Worm (Caenorhabditis elegans): ENCODE data around the gene mel-32.

The mel-32 gene

DNA sequence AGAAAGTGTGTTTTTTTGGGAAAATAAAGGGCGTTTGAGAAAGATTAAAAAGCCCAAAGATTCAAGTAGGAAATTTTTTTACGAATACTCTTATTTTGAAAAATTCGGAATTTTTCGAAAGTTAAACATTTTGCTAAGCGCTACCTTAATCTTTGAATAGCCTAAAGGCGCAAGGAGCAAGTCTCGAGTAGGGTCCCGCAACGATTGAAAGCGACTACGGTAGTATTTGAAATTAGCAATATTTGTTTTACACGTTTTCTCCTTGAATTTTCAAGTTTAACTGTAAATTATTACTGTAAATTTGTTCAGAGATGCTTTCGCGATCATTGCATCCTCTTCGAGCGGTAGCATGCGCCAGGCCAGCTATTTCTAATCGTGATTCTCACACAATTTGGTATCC, 22.1 kb upstream of the mel-32 start, which contains the start of gene nduf-2.2 (continued):
- TF ChIP-seq aptf-2 (GFP tag; conservative IDR thresholded peaks at IDR 0.05): no peak

DNA sequence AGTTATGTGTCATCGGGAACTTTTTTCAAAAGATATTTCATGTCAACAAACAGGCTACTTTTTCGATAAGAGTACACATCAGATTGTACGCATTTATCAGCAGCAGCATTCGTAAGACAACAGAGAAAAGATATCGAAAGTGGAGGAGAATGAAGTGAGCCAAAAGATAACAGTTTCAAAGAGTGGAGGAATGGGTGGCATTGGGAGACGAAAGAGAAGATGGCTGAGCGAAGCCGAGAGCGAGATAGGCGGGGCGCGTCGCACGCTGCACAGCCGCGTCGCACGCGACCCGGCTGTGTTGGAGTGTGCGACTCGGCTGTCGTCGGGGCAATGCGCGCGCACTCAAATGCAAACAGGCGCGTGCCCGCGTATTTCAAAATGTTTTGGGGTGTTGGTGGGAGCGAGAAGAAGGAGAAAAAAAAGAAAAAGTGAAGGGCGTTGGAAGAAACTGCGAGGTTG, 21.3 kb upstream of the mel-32 start:
- TF ChIP-seq let-607 (tag; optimal IDR thresholded peaks at IDR 0.05): peak; percentile 83 to 87
- peak; percentile 99 for TF ChIP-seq nhr-80 (tag; optimal IDR thresholded peaks at IDR 0.05)
- peak; percentile 30 for TF ChIP-seq ZK185.1 (tag; optimal IDR thresholded peaks at IDR 0.05; ENCODE audit: poor library complexity, severe bottlenecking)
- TF ChIP-seq ztf-18 (tag; optimal IDR thresholded peaks at IDR 0.05): peak; percentile 78
- peak; percentile 89 for TF ChIP-seq ekl-4 (GFP tag; IDR thresholded peaks at IDR 0.05)
- no peak for TF ChIP-seq F55B11.4 (tag; optimal IDR thresholded peaks at IDR 0.05; ENCODE audit: borderline replicate concordance, insufficient read depth)
- peak; percentile 88 for TF ChIP-seq repo-1 (tag; optimal IDR thresholded peaks at IDR 0.05)
- TF ChIP-seq D2030.7 (GFP tag; IDR thresholded peaks at IDR 0.05): peak; percentile 74
- no peak for TF ChIP-seq bed-1 (GFP tag; IDR thresholded peaks at IDR 0.05)
- peak; percentile 94 for TF ChIP-seq Y95B8A.8 (GFP tag; IDR thresholded peaks at IDR 0.05)
- peak; percentile 72 for TF ChIP-seq ztf-22 (GFP tag; optimal IDR thresholded peaks at IDR 0.05)
- TF ChIP-seq ceh-91 (GFP tag; IDR thresholded peaks at IDR 0.05): peak; percentile 71
- TF ChIP-seq somi-1 (GFP tag; optimal IDR thresholded peaks at IDR 0.05): peak; percentile 77
- peak; percentile 77 for TF ChIP-seq F33H1.4 (GFP tag; IDR thresholded peaks at IDR 0.05)
- peak; percentile 89 for TF ChIP-seq tlf-1 (GFP tag; optimal IDR thresholded peaks at IDR 0.05)
- TF ChIP-seq lir-1 (GFP tag; conservative IDR thresholded peaks at IDR 0.05): peak; percentile 74
- no peak for TF ChIP-seq hrde-1 (tag; optimal IDR thresholded peaks at IDR 0.05; ENCODE audit: borderline replicate concordance)
- peak; percentile 66 for TF ChIP-seq hmg-1.2 (GFP tag; IDR thresholded peaks at IDR 0.05)
- TF ChIP-seq C17E4.6 (GFP tag; IDR thresholded peaks at IDR 0.05): peak; percentile 88
- no peak for TF ChIP-seq nfya-1 (tag; optimal IDR thresholded peaks at IDR 0.05; ENCODE audit: borderline replicate concordance, insufficient read depth)
- TF ChIP-seq egrh-3 (GFP tag; IDR thresholded peaks at IDR 0.05): peak; percentile 97
- TF ChIP-seq mxl-1 (tag; optimal IDR thresholded peaks at IDR 0.05): no peak
- peak; percentile 90 for TF ChIP-seq ztf-26 (tag; optimal IDR thresholded peaks at IDR 0.05)
- peak; percentile 80 for TF ChIP-seq athp-1 (tag; optimal IDR thresholded peaks at IDR 0.05)
- TF ChIP-seq madf-3 (GFP tag; IDR thresholded peaks at IDR 0.05): peak; percentile 88
- TF ChIP-seq F39B2.1 (GFP tag; IDR thresholded peaks at IDR 0.05): no peak
- no peak for TF ChIP-seq snpc-1.1 (tag; optimal IDR thresholded peaks at IDR 0.05; ENCODE audit: insufficient read depth)
- peak; percentile 61 for TF ChIP-seq dpl-1 (GFP tag; optimal IDR thresholded peaks at IDR 0.05)
- TF ChIP-seq B0035.1 (tag; optimal IDR thresholded peaks at IDR 0.05): peak; percentile 53
- TF ChIP-seq dox-1 (GFP tag; IDR thresholded peaks at IDR 0.05): peak; percentile 95
- TF ChIP-seq aptf-2 (GFP tag; conservative IDR thresholded peaks at IDR 0.05): no peak
- no peak for TF ChIP-seq nhr-120 (GFP tag; IDR thresholded peaks at IDR 0.05)
- no peak for TF ChIP-seq attf-6 (GFP tag; IDR thresholded peaks at IDR 0.05)
- no peak for TF ChIP-seq hlh-26 (GFP tag; conservative IDR thresholded peaks at IDR 0.05)
- 0 out of 2 replicates have a peak, but pooled peaks have one; percentile 66 for TF ChIP-seq ztf-28 (GFP tag; IDR thresholded peaks at IDR 0.05)
- no peak for TF ChIP-seq him-1 (tag; optimal IDR thresholded peaks at IDR 0.05)
- TF ChIP-seq cebp-2 (GFP tag; IDR thresholded peaks at IDR 0.05): 0 out of 2 replicates have a peak, but pooled peaks have one; percentile 78
- peak; percentile 14 for TF ChIP-seq B0261.1 (tag; optimal IDR thresholded peaks at IDR 0.05)
- peak; percentile 100 for TF ChIP-seq zfh-2 (GFP tag; conservative IDR thresholded peaks at IDR 0.05)
- no peak for TF ChIP-seq F37B4.10 (GFP tag; IDR thresholded peaks at IDR 0.05)
- TF ChIP-seq F10E7.11 (tag; optimal IDR thresholded peaks at IDR 0.05): no peak
- TF ChIP-seq ceh-40 (GFP tag; IDR thresholded peaks at IDR 0.05): no peak
- TF ChIP-seq B0336.3 (GFP tag; IDR thresholded peaks at IDR 0.05): peak; percentile 98
- TF ChIP-seq madf-8 (GFP tag; conservative IDR thresholded peaks at IDR 0.05): peak; percentile 73
- TF ChIP-seq aptf-3 (GFP tag; IDR thresholded peaks at IDR 0.05): peak; percentile 70; the same call in 1 of the 2 replicates
- no peak for TF ChIP-seq tbx-9 (tag; optimal IDR thresholded peaks at IDR 0.05; ENCODE audit: borderline replicate concordance)

Measured in whole organism, young adult.